Fruit fly (Drosophila melanogaster): Measurements from ENCODE around the gene T48.

DNA sequence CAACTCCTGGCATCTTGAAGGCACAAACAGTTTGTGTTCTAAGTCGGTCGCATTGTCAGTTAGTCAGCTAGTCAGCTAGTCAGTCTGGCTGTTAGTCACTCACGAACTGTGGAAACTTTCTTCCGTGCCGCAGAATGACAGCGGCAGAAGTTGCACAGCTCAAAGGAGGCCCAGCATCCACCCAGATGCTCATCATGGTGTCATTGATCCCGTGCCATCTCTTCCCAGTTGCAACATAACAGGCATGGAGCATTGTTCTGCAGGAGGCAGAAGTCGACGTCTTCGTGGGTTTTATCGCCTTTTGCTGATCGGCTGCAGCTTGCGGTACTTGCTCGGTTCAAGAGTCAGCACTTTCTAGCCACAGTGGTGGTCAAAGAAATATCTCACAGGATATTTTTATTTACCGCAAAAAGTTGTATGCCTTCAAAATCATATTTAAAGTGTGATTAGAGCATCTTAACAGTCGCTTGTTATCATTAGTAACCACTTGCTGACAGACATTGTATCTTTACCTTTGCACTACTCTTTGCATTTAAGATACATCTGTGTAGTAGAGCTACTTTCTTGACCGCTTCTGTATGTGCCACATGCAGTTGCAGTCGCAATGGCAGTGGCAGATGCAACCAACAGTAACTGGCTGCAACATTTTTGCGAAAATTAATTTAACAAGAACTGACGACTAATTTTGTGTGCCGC, 12.2 kb downstream of the T48 start:
- TF ChIP-seq h (GFP tag; optimal IDR thresholded peaks at IDR 0.05) (no peak), usp (GFP tag; optimal IDR thresholded peaks at IDR 0.05) (no peak), br (GFP tag; optimal IDR thresholded peaks at IDR 0.05) (peak; percentile 29), GATAd (GFP tag; optimal IDR thresholded peaks at IDR 0.05) (no peak), tai (GFP tag; optimal IDR thresholded peaks at IDR 0.05) (no peak), foxo (GFP tag; optimal IDR thresholded peaks at IDR 0.05) (peak in 1 of 2 experiments; percentile 47), Hr78 (GFP tag; optimal IDR thresholded peaks at IDR 0.05) (no peak), sv (GFP tag; optimal IDR thresholded peaks at IDR 0.05) (no peak), CrebA (GFP tag; optimal IDR thresholded peaks at IDR 0.05; ENCODE audit: borderline replicate concordance) (no peak), lola (GFP tag; optimal IDR thresholded peaks at IDR 0.05) (no peak), Abd-B (GFP tag; optimal IDR thresholded peaks at IDR 0.05) (no peak), woc (GFP tag; optimal IDR thresholded peaks at IDR 0.05) (peak; percentile 22), Mio (GFP tag; optimal IDR thresholded peaks at IDR 0.05) (no peak), Dif (GFP tag; optimal IDR thresholded peaks at IDR 0.05; ENCODE audit: partially characterized antibody) (no peak)

All from whole organism, wandering third instar larva.